Fruit fly (Drosophila melanogaster) whole organism, adult: Measurements from ENCODE around the gene CG4854.

Experiments
- CG12768 ChIP-seq: fragments of 200-800 bp; sonication (Bioruptor generic); optimal IDR thresholded peaks from 2 replicates; lab custom pipeline; 2017; ENCODE audit warnings: missing biosample characterization, missing genetic modification characterization, mild to moderate bottlenecking, moderate library complexity, missing genetic modification reagents
- CG14711 ChIP-seq: fragments of 200-800 bp; sonication (Bioruptor generic); optimal IDR thresholded peaks from 2 replicates; lab custom pipeline; 2018; ENCODE audit warnings: missing biosample characterization, mild to moderate bottlenecking, missing genetic modification characterization, moderate library complexity
- Mnt ChIP-seq: fragments of 200-800 bp; sonication (Bioruptor generic); optimal IDR thresholded peaks from 2 replicates; lab custom pipeline; 2016; ENCODE audit warnings: missing biosample characterization, mild to moderate bottlenecking, missing genetic modification characterization
- cic ChIP-seq: fragments of 200-800 bp; sonication (Bioruptor generic); optimal IDR thresholded peaks from 2 replicates; lab custom pipeline; 2017; ENCODE audit warnings: missing biosample characterization, mild to moderate bottlenecking, missing genetic modification characterization, moderate library complexity
- kay ChIP-seq: fragments of 200-800 bp; sonication (Bioruptor generic); peaks from one replicate; lab custom pipeline; 2016; ENCODE audit warnings: missing biosample characterization, missing genetic modification characterization, borderline replicate concordance
- ovo ChIP-seq: fragments of 200-800 bp; sonication (Bioruptor generic); optimal IDR thresholded peaks from 2 replicates; lab custom pipeline; 2016; ENCODE audit warnings: missing biosample characterization, missing genetic modification characterization
- pad ChIP-seq: fragments of 200-800 bp; sonication (Bioruptor generic); optimal IDR thresholded peaks from 3 replicates; lab custom pipeline; 2017; ENCODE audit warnings: missing biosample characterization, missing genetic modification characterization, mild to moderate bottlenecking, moderate library complexity, missing genetic modification reagents

dm6 chr3R:20004697-20005096 is 23.2 kb upstream of the CG4854 start:
- TF ChIP-seq pad: no peak
- no peak for TF ChIP-seq CG14711 (tag; lab: Kevin White, UChicago)
- TF ChIP-seq cic: no peak
- TF ChIP-seq kay (GFP tag; lab: Kevin White, UChicago): no peak
- no peak for TF ChIP-seq CG12768 (GFP tag; lab: Kevin White, UChicago)
- no peak for TF ChIP-seq Mnt (GFP tag; lab: Kevin White, UChicago)
- TF ChIP-seq ovo (GFP tag; lab: Kevin White, UChicago): no peak
